Worm (Caenorhabditis elegans) whole organism, late embryonic: Measurements from ENCODE around the gene T22C8.1.

Source experiments
- K09A11.1 ChIP-seq: sonication (generic microtip); optimal IDR thresholded peaks from 2 replicates; lab custom pipeline; 2017; ENCODE audit warnings: antibody characterized with exemption, mild to moderate bottlenecking, missing genetic modification characterization, missing compliant biosample characterization; ENCODE audit not compliant: insufficient read depth
- Y22D7AL.16 ChIP-seq: sonication (generic microtip); optimal IDR thresholded peaks from 2 replicates; lab custom pipeline; 2016; ENCODE audit warnings: missing genetic modification characterization, missing compliant biosample characterization
- ama-1 ChIP-seq: fragments of 150-350 bp; optimal IDR thresholded peaks from 2 replicates; lab custom pipeline; 2014
- ceh-19 ChIP-seq: fragments of 200-800 bp; sonication (Bioruptor generic); optimal IDR thresholded peaks from 2 replicates; lab custom pipeline; 2018; ENCODE audit warnings: mild to moderate bottlenecking, missing genetic modification characterization, missing compliant biosample characterization
- eyg-1 ChIP-seq: sonication (generic microtip); optimal IDR thresholded peaks from 2 replicates; lab custom pipeline; 2016; ENCODE audit warnings: missing genotype, missing genetic modification characterization, missing compliant biosample characterization
- hlh-8 ChIP-seq: sonication (generic microtip); optimal IDR thresholded peaks from 2 replicates; lab custom pipeline; 2016; ENCODE audit warnings: missing genotype, missing genetic modification characterization, missing compliant biosample characterization
- madf-2 ChIP-seq: sonication (generic microtip); optimal IDR thresholded peaks from 2 replicates; lab custom pipeline; 2017; ENCODE audit warnings: missing genetic modification characterization, missing compliant biosample characterization
- mec-3 ChIP-seq: sonication (generic microtip); optimal IDR thresholded peaks from 2 replicates; lab custom pipeline; 2016; ENCODE audit warnings: borderline replicate concordance, missing genetic modification characterization, missing compliant biosample characterization
- nhr-11 ChIP-seq: fragments of 150-350 bp; optimal IDR thresholded peaks from 2 replicates; lab custom pipeline; 2014; ENCODE audit warnings: missing biosample characterization, missing genetic modification characterization
- pqm-1 ChIP-seq: sonication (generic microtip); optimal IDR thresholded peaks from 2 replicates; lab custom pipeline; 2016; ENCODE audit warnings: missing genetic modification characterization, missing compliant biosample characterization
- rnt-1 ChIP-seq: sonication (generic microtip); optimal IDR thresholded peaks from 2 replicates; lab custom pipeline; 2016; ENCODE audit warnings: missing genetic modification characterization, missing compliant biosample characterization

ce11 chrII:8637615-8638014, 25.0 kb downstream of the T22C8.1 start, which contains the start of gene vab-9:
- TF ChIP-seq mec-3 (tag; lab: Kevin White, UChicago), result no peak
- no peak for TF ChIP-seq pqm-1
- TF ChIP-seq ama-1 (lab: Kevin White, UChicago), result no peak
- no peak for TF ChIP-seq eyg-1
- no peak for TF ChIP-seq rnt-1
- TF ChIP-seq nhr-11 (tag; lab: Kevin White, UChicago), result no peak
- no peak for TF ChIP-seq ceh-19 (GFP tag; lab: Kevin White, UChicago)
- no peak for TF ChIP-seq hlh-8 (tag; lab: Kevin White, UChicago)
- TF ChIP-seq K09A11.1 (tag; lab: Kevin White, UChicago), result no peak
- no peak for TF ChIP-seq Y22D7AL.16 (tag; lab: Kevin White, UChicago)
- TF ChIP-seq madf-2, result no peak
